Worm (Caenorhabditis elegans) whole organism, L4 larva: Measurements from ENCODE around the gene nop-1.

Experiments
- D1046.2 ChIP-seq: fragments of 200-800 bp; sonication (Bioruptor generic); IDR thresholded peaks from 2 replicates; pipeline ENCODE4 v1.3.6; 2022; ENCODE audit warnings: missing genetic modification characterization, missing compliant biosample characterization
- F26F4.8 ChIP-seq: fragments of 200-800 bp; sonication (Bioruptor generic); conservative IDR thresholded peaks from 2 replicates; pipeline ENCODE4 v1.3.6; 2022; ENCODE audit warnings: missing genetic modification characterization, missing compliant biosample characterization
- T20F7.1 ChIP-seq: fragments of 200-800 bp; sonication (Bioruptor generic); optimal IDR thresholded peaks from 2 replicates; lab custom pipeline; 2018; ENCODE audit warnings: mild to moderate bottlenecking, missing genetic modification characterization, missing compliant biosample characterization
- Y48G9A.11 ChIP-seq: fragments of 200-800 bp; sonication (Bioruptor generic); IDR thresholded peaks from 2 replicates; pipeline ENCODE4 v1.3.6; 2022; ENCODE audit warnings: missing genetic modification reagents, missing genetic modification characterization, missing compliant biosample characterization
- aly-2 ChIP-seq: sonication (generic microtip); optimal IDR thresholded peaks from 2 replicates; lab custom pipeline; 2018; ENCODE audit warnings: missing biosample characterization, missing genetic modification characterization
- ceh-20 ChIP-seq: fragments of 200-800 bp; sonication (Bioruptor generic); IDR thresholded peaks from 2 replicates; pipeline ENCODE4 v1.3.6; 2022; ENCODE audit warnings: missing genetic modification reagents, missing genetic modification characterization, missing compliant biosample characterization
- ceh-44 ChIP-seq: fragments of 200-800 bp; sonication (Bioruptor generic); IDR thresholded peaks from 2 replicates; pipeline ENCODE4 v1.3.6; 2022; ENCODE audit warnings: missing genetic modification reagents, missing genetic modification characterization, missing compliant biosample characterization
- ceh-82 ChIP-seq: sonication (generic microtip); optimal IDR thresholded peaks from 2 replicates; lab custom pipeline; 2017; ENCODE audit warnings: missing biosample characterization, missing genetic modification characterization
- ctbp-1 ChIP-seq: fragments of 200-800 bp; sonication (Bioruptor generic); IDR thresholded peaks from 2 replicates; pipeline ENCODE4 v1.3.6; 2022; ENCODE audit warnings: missing genetic modification reagents, missing genetic modification characterization, missing compliant biosample characterization
- daf-16 ChIP-seq, 3 experiments: sonication (generic microtip); optimal IDR thresholded peaks; 2 replicates each; lab custom pipeline; 2016 to 2017; ENCODE audit warnings: missing genetic modification characterization in 3 of 3, missing genetic modification reagents in 3 of 3, mild to moderate bottlenecking in 2 of 3, missing compliant biosample characterization in 2 of 3, missing biosample characterization in 1 of 3, moderate library complexity in 1 of 3
- daf-8 ChIP-seq: fragments of 200-800 bp; sonication (Bioruptor generic); IDR thresholded peaks from 2 replicates; pipeline ENCODE4 v1.3.6; 2022; ENCODE audit warnings: missing genetic modification characterization, missing compliant biosample characterization
- dmd-6 ChIP-seq: fragments of 200-800 bp; sonication (Bioruptor generic); IDR thresholded peaks from 2 replicates; pipeline ENCODE4 v1.3.6; 2022; ENCODE audit warnings: missing genetic modification reagents, missing genetic modification characterization, missing compliant biosample characterization
- dmd-8 ChIP-seq: fragments of 200-800 bp; sonication (Bioruptor generic); IDR thresholded peaks from 2 replicates; pipeline ENCODE4 v1.3.6; 2022; ENCODE audit warnings: missing genetic modification characterization, missing compliant biosample characterization
- duxl-1 ChIP-seq: sonication (generic microtip); optimal IDR thresholded peaks from 2 replicates; lab custom pipeline; 2016; ENCODE audit warnings: mild to moderate bottlenecking, missing genetic modification characterization, moderate library complexity, missing compliant biosample characterization; ENCODE audit not compliant: poor library complexity
- dve-1 ChIP-seq: sonication (generic microtip); optimal IDR thresholded peaks from 2 replicates; lab custom pipeline; 2017; ENCODE audit warnings: antibody characterized with exemption, mild to moderate bottlenecking, missing genetic modification characterization, missing compliant biosample characterization; ENCODE audit not compliant: insufficient read depth
- egl-43 ChIP-seq: fragments of 200-800 bp; sonication (Bioruptor generic); IDR thresholded peaks from 2 replicates; pipeline ENCODE4 v1.3.6; 2022; ENCODE audit warnings: missing genetic modification reagents, missing genetic modification characterization, missing compliant biosample characterization
- hlh-11 ChIP-seq: fragments of 200-800 bp; sonication (Bioruptor generic); optimal IDR thresholded peaks from 2 replicates; lab custom pipeline; 2018; ENCODE audit warnings: mild to moderate bottlenecking, missing genetic modification characterization, missing compliant biosample characterization
- hlh-30 ChIP-seq: sonication (generic microtip); optimal IDR thresholded peaks from 2 replicates; lab custom pipeline; 2017; ENCODE audit warnings: antibody characterized with exemption, mild to moderate bottlenecking, missing genetic modification characterization, missing compliant biosample characterization; ENCODE audit not compliant: insufficient read depth
- hmg-1.1 ChIP-seq: fragments of 200-800 bp; sonication (Bioruptor generic); IDR thresholded peaks from 2 replicates; pipeline ENCODE4 v1.3.6; 2022; ENCODE audit warnings: missing genetic modification reagents, missing genetic modification characterization, missing compliant biosample characterization
- lin-1 ChIP-seq: fragments of 200-800 bp; sonication (Bioruptor generic); IDR thresholded peaks from 2 replicates; pipeline ENCODE4 v1.3.6; 2022; ENCODE audit warnings: missing genetic modification reagents, missing genetic modification characterization, missing compliant biosample characterization
- lin-38 ChIP-seq: fragments of 200-800 bp; sonication (Bioruptor generic); IDR thresholded peaks from 2 replicates; pipeline ENCODE4 v1.3.6; 2022; ENCODE audit warnings: missing genetic modification reagents, missing genetic modification characterization, missing compliant biosample characterization
- madf-5 ChIP-seq, 2 experiments: fragments of 200-800 bp; sonication (Bioruptor generic); IDR thresholded peaks; 2 replicates each; pipeline ENCODE4 v1.3.6; 2022; ENCODE audit warnings: missing compliant biosample characterization in 2 of 2, missing genetic modification characterization in 2 of 2
- madf-9 ChIP-seq: fragments of 200-800 bp; sonication (Bioruptor generic); conservative IDR thresholded peaks from 2 replicates; pipeline ENCODE4 v1.3.6; 2022; ENCODE audit warnings: missing genetic modification reagents, missing genetic modification characterization, missing compliant biosample characterization
- mdl-1 ChIP-seq, 2 experiments: fragments of 150-350 bp in 1 of 2; sonication (generic microtip) in 1 of 2; optimal IDR thresholded peaks; 2 replicates each; lab custom pipeline; 2014 to 2017; ENCODE audit warnings: missing biosample characterization in 2 of 2, missing genetic modification characterization in 2 of 2
- mdt-29 ChIP-seq: fragments of 200-800 bp; sonication (Bioruptor generic); IDR thresholded peaks from 2 replicates; pipeline ENCODE4 v1.3.6; 2022; ENCODE audit warnings: missing genetic modification reagents, missing genetic modification characterization, missing compliant biosample characterization
- mes-2 ChIP-seq: sonication (generic microtip); optimal IDR thresholded peaks from 2 replicates; lab custom pipeline; 2016; ENCODE audit warnings: missing genotype, mild to moderate bottlenecking, missing genetic modification characterization, missing compliant biosample characterization; ENCODE audit not compliant: poor library complexity, severe bottlenecking
- mxl-2 ChIP-seq: fragments of 200-800 bp; sonication (Bioruptor generic); conservative IDR thresholded peaks from 2 replicates; pipeline ENCODE4 v1.3.6; 2022; ENCODE audit warnings: missing genetic modification reagents, missing genetic modification characterization, missing compliant biosample characterization
- nhr-102 ChIP-seq: sonication (generic microtip); optimal IDR thresholded peaks from 2 replicates; lab custom pipeline; 2016; ENCODE audit warnings: mild to moderate bottlenecking, missing genetic modification characterization, moderate library complexity, missing compliant biosample characterization
- nhr-25 ChIP-seq: sonication (generic microtip); optimal IDR thresholded peaks from 2 replicates; lab custom pipeline; 2017; ENCODE audit warnings: missing genetic modification characterization, mild to moderate bottlenecking, missing compliant biosample characterization, antibody characterized with exemption, moderate library complexity, borderline replicate concordance; ENCODE audit not compliant: insufficient read depth
- nhr-48 ChIP-seq: sonication (generic microtip); optimal IDR thresholded peaks from 2 replicates; lab custom pipeline; 2016; ENCODE audit warnings: mild to moderate bottlenecking, missing genetic modification characterization, missing compliant biosample characterization
- nhr-6 ChIP-seq: fragments of 150-350 bp; optimal IDR thresholded peaks from 2 replicates; lab custom pipeline; 2014; ENCODE audit warnings: missing biosample characterization, missing genetic modification characterization
- nhr-77 ChIP-seq: fragments of 150-350 bp; optimal IDR thresholded peaks from 2 replicates; lab custom pipeline; 2014; ENCODE audit warnings: missing biosample characterization, missing genetic modification characterization
- pha-4 ChIP-seq, 2 experiments: fragments of 150-350 bp in 1 of 2; fragments of 200-800 bp in 1 of 2; sonication (Bioruptor generic) in 1 of 2; IDR thresholded peaks in 1 of 2; optimal IDR thresholded peaks in 1 of 2; 2 replicates each; pipeline versions ENCODE4 v1.3.6 to Lab custom; 2014 to 2022; ENCODE audit warnings: missing genetic modification characterization in 2 of 2, missing genetic modification reagents in 2 of 2, missing biosample characterization in 1 of 2, missing compliant biosample characterization in 1 of 2
- php-3 ChIP-seq: fragments of 200-800 bp; sonication (Bioruptor generic); IDR thresholded peaks from 2 replicates; pipeline ENCODE4 v1.3.6; 2022; ENCODE audit warnings: missing genetic modification reagents, missing genetic modification characterization, missing compliant biosample characterization
- pqm-1 ChIP-seq: sonication (generic microtip); optimal IDR thresholded peaks from 2 replicates; lab custom pipeline; 2017; ENCODE audit warnings: missing biosample characterization, missing genetic modification characterization
- sdz-12 ChIP-seq: fragments of 200-800 bp; sonication (Bioruptor generic); optimal IDR thresholded peaks from 2 replicates; lab custom pipeline; 2018; ENCODE audit warnings: mild to moderate bottlenecking, missing genetic modification characterization, missing compliant biosample characterization
- skn-1 ChIP-seq: fragments of 150-350 bp; optimal IDR thresholded peaks from 2 replicates; lab custom pipeline; 2014; ENCODE audit warnings: missing biosample characterization, missing genetic modification characterization
- snpc-1.2 ChIP-seq: fragments of 200-800 bp; sonication (Bioruptor generic); IDR thresholded peaks from 2 replicates; pipeline ENCODE4 v1.3.6; 2022; ENCODE audit warnings: missing genetic modification reagents, missing genetic modification characterization, missing compliant biosample characterization
- tra-1 ChIP-seq: fragments of 200-800 bp; sonication (Bioruptor generic); IDR thresholded peaks from 2 replicates; pipeline ENCODE4 v1.3.6; 2022; ENCODE audit warnings: missing genetic modification reagents, missing genetic modification characterization, missing compliant biosample characterization
- unc-130 ChIP-seq: sonication (generic microtip); optimal IDR thresholded peaks from 2 replicates; lab custom pipeline; 2016; ENCODE audit warnings: missing genetic modification reagents, missing genetic modification characterization, missing compliant biosample characterization
- unc-62 ChIP-seq, 3 experiments: fragments of 150-350 bp in 1 of 3; sonication (generic microtip); optimal IDR thresholded peaks in 2 of 3; peaks in 1 of 3; 1 replicate in 1 of 3; 2 replicates in 2 of 3; lab custom pipeline; 2014 to 2017; ENCODE audit warnings: missing biosample characterization in 3 of 3, missing genetic modification characterization in 3 of 3, missing genetic modification reagents in 3 of 3, missing genotype in 1 of 3
- zip-11 ChIP-seq: fragments of 200-800 bp; sonication (Bioruptor generic); IDR thresholded peaks from 2 replicates; pipeline ENCODE4 v1.3.6; 2022; ENCODE audit warnings: missing genetic modification characterization, missing compliant biosample characterization
- zip-2 ChIP-seq: fragments of 150-350 bp; optimal IDR thresholded peaks from 2 replicates; lab custom pipeline; 2014; ENCODE audit warnings: missing biosample characterization, missing genetic modification characterization
- ztf-7 ChIP-seq: fragments of 150-350 bp; optimal IDR thresholded peaks from 2 replicates; lab custom pipeline; 2014; ENCODE audit warnings: missing biosample characterization, missing genetic modification characterization

nop-1 gene

ce11 chrIII:5938013-5938412, 20.5 kb upstream of the nop-1 start (continued):
- TF ChIP-seq nhr-102 (tag; lab: Kevin White, UChicago) (peak; percentile 24), ctbp-1 (peak; percentile 63; the same call in 1 of the 2 replicates), ceh-82 (tag; lab: Kevin White, UChicago) (no peak), pha-4 (GFP tag; IDR thresholded peaks at IDR 0.05; lab: Robert Waterston, UW) (no peak), pha-4 (tag; optimal IDR thresholded peaks at IDR 0.05; lab: Kevin White, UChicago) (no peak), snpc-1.2 (GFP tag; lab: Robert Waterston, UW) (no peak), nhr-48 (peak; percentile 84), D1046.2 (GFP tag; lab: Robert Waterston, UW) (no peak), mdl-1 (tag; optimal IDR thresholded peaks at IDR 0.05; lab: Kevin White, UChicago) (peak; percentile 13 to 81), unc-62 (GFP tag; optimal IDR thresholded peaks at IDR 0.05 in 1 of 2; lab: Kevin White, UChicago) (peak in 1 of 2 experiments; percentile 99), unc-62 (tag; optimal IDR thresholded peaks at IDR 0.05; lab: Kevin White, UChicago) (no peak), mdt-29 (GFP tag; lab: Robert Waterston, UW) (no peak), nhr-77 (tag; lab: Kevin White, UChicago) (peak; percentile 12), zip-11 (GFP tag; lab: Robert Waterston, UW) (no peak), egl-43 (GFP tag; lab: Robert Waterston, UW) (no peak), daf-16 (GFP tag; optimal IDR thresholded peaks at IDR 0.05; lab: Kevin White, UChicago) (peak in 1 of 2 experiments; percentile 69), daf-16 (tag; optimal IDR thresholded peaks at IDR 0.05; lab: Kevin White, UChicago) (peak; percentile 90), hlh-30 (peak; percentile 93), aly-2 (tag; lab: Kevin White, UChicago) (no peak), hmg-1.1 (GFP tag; lab: Robert Waterston, UW) (peak; percentile 45; the same call in 1 of the 2 replicates), duxl-1 (tag; lab: Kevin White, UChicago) (no peak), nhr-6 (tag; lab: Kevin White, UChicago) (peak; percentile 34), mxl-2 (GFP tag; lab: Robert Waterston, UW) (no peak), ztf-7 (tag; lab: Kevin White, UChicago) (peak; percentile 86), madf-9 (GFP tag; lab: Robert Waterston, UW) (no peak), lin-1 (GFP tag; lab: Robert Waterston, UW) (0 out of 2 replicates have a peak, but pooled peaks have one; percentile 40), skn-1 (no peak)

ce11 chrIII:5938790-5939452, 19.6 kb upstream of the nop-1 start:
- peak; percentile 78 for TF ChIP-seq php-3 (GFP tag; lab: Robert Waterston, UW)
- peak; percentile 58 for TF ChIP-seq ceh-20 (GFP tag; lab: Robert Waterston, UW)
- peak; percentile 84 for TF ChIP-seq unc-130 (GFP tag; lab: Kevin White, UChicago)
- 0 out of 2 replicates have a peak, but pooled peaks have one; percentile 33 for TF ChIP-seq dmd-6 (GFP tag; lab: Robert Waterston, UW)
- peak; percentile 23 for TF ChIP-seq pqm-1 (tag; lab: Kevin White, UChicago)
- TF ChIP-seq dmd-8 (GFP tag; lab: Robert Waterston, UW), result no peak
- 0 out of 2 replicates have a peak, but pooled peaks have one; percentile 13 for TF ChIP-seq tra-1
- peak; percentile 73 for TF ChIP-seq dve-1 (tag; lab: Kevin White, UChicago)
- TF ChIP-seq Y48G9A.11, result peak; percentile 57; the same call in 1 of the 2 replicates
- peak; percentile 23 for TF ChIP-seq T20F7.1 (GFP tag; lab: Kevin White, UChicago)
- no peak for TF ChIP-seq F26F4.8 (GFP tag; lab: Robert Waterston, UW)
- TF ChIP-seq hlh-11 (tag; lab: Kevin White, UChicago), result peak; percentile 24
- TF ChIP-seq daf-16 (GFP tag; optimal IDR thresholded peaks at IDR 0.05; lab: Kevin White, UChicago), result no peak
- TF ChIP-seq daf-16 (tag; optimal IDR thresholded peaks at IDR 0.05; lab: Kevin White, UChicago), result peak; percentile 78
- TF ChIP-seq daf-8 (GFP tag; lab: Robert Waterston, UW), result no peak
- no peak for TF ChIP-seq sdz-12 (GFP tag; lab: Kevin White, UChicago)
- peak; percentile 67 for TF ChIP-seq hlh-30
- peak; percentile 36 for TF ChIP-seq nhr-77 (tag; lab: Kevin White, UChicago)
- no peak for TF ChIP-seq nhr-25 (tag; lab: Kevin White, UChicago)
- TF ChIP-seq madf-5 (GFP tag; IDR thresholded peaks at IDR 0.05; lab: Robert Waterston, UW), result no peak
- TF ChIP-seq lin-38 (GFP tag; lab: Robert Waterston, UW), result peak; percentile 43; the same call in 1 of the 2 replicates
- peak; percentile 27 for TF ChIP-seq mes-2
- TF ChIP-seq ceh-44 (GFP tag; lab: Robert Waterston, UW), result peak; percentile 18; the same call in 1 of the 2 replicates
- TF ChIP-seq zip-2 (tag; lab: Kevin White, UChicago), result no peak
- TF ChIP-seq, all 104 proteins: peak for 16
